Worm (Caenorhabditis elegans) whole organism, L3 larva: ENCODE data around the gene F09B12.3.

Experiments
- aly-2 ChIP-seq: fragments of 150-350 bp; optimal IDR thresholded peaks from 2 replicates; lab custom pipeline; 2014; ENCODE audit warnings: missing biosample characterization, missing genetic modification characterization
- elt-2 ChIP-seq: sonication (generic microtip); optimal IDR thresholded peaks from 2 replicates; lab custom pipeline; 2016; ENCODE audit warnings: missing genetic modification reagents, mild to moderate bottlenecking, missing genetic modification characterization, missing compliant biosample characterization
- fos-1 ChIP-seq: fragments of 150-350 bp; optimal IDR thresholded peaks from 2 replicates; lab custom pipeline; 2014; ENCODE audit warnings: missing biosample characterization, missing genetic modification characterization
- nhr-11 ChIP-seq: fragments of 150-350 bp; optimal IDR thresholded peaks from 2 replicates; lab custom pipeline; 2014; ENCODE audit warnings: missing biosample characterization, missing genetic modification characterization
- nhr-12 ChIP-seq: fragments of 150-350 bp; optimal IDR thresholded peaks from 2 replicates; lab custom pipeline; 2014; ENCODE audit warnings: missing biosample characterization, missing genetic modification characterization
- nhr-77 ChIP-seq: fragments of 150-350 bp; optimal IDR thresholded peaks from 2 replicates; lab custom pipeline; 2014; ENCODE audit warnings: missing biosample characterization, missing genetic modification characterization
- pha-4 ChIP-seq: fragments of 150-350 bp; optimal IDR thresholded peaks from 2 replicates; lab custom pipeline; 2014; ENCODE audit warnings: missing biosample characterization, missing genetic modification reagents, missing genetic modification characterization
- ztf-11 ChIP-seq: fragments of 150-350 bp; optimal IDR thresholded peaks from 2 replicates; lab custom pipeline; 2014; ENCODE audit warnings: missing biosample characterization, missing genetic modification characterization

DNA sequence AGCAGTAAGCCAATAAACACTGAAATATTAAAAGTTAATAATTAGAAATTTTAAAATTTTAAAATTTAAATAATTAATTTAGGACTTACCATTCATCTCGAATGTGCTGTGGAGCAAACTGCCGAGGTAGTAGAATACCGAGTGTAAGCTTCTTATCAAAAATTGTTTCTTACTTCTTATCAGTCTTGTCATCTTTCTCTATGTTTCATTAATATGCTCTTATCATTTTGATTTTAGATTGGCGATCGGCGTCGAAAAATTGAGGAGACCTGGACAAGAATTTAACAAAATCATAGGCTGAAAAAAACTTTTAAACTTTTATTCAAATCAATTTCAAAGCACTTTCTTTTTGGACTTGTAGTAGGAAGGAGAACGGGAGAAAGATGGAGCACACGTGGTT is at the start of gene F09B12.3:
- TF ChIP-seq aly-2 (tag; lab: Kevin White, UChicago) (no peak), elt-2 (peak; percentile 84), fos-1 (tag; lab: Kevin White, UChicago) (no peak), nhr-11 (tag; lab: Kevin White, UChicago) (no peak), nhr-77 (tag; lab: Kevin White, UChicago) (no peak), nhr-12 (tag; lab: Kevin White, UChicago) (no peak), pha-4 (tag; lab: Kevin White, UChicago) (peak; percentile 43), ztf-11 (no peak)
